Fruit fly (Drosophila melanogaster) whole organism, pupa: ENCODE results near the gene Ir94c.
A peak's percentile ranks its signal among the peaks of the same experiment; 100 is the strongest.

Experiments
- CG10348 ChIP-seq: fragments of 200-800 bp; sonication (Bioruptor generic); IDR thresholded peaks from 2 replicates; pipeline ENCODE4 v1.3.6; 2022; ENCODE audit warnings: missing biosample characterization, missing genetic modification characterization
- CG12605 ChIP-seq: fragments of 200-800 bp; sonication (Bioruptor generic); IDR thresholded peaks from 2 replicates; pipeline ENCODE4 v1.3.6; 2022; ENCODE audit warnings: missing biosample characterization, missing genetic modification characterization
- CG13204 ChIP-seq: fragments of 200-800 bp; sonication (Bioruptor generic); optimal IDR thresholded peaks from 2 replicates; lab custom pipeline; 2018; ENCODE audit warnings: missing biosample characterization, mild to moderate bottlenecking, missing genetic modification characterization, moderate library complexity
- CG14655 ChIP-seq: fragments of 200-800 bp; sonication (Bioruptor generic); optimal IDR thresholded peaks from 3 replicates; lab custom pipeline; 2017; ENCODE audit warnings: mild to moderate bottlenecking, missing biosample characterization, missing genetic modification reagents, missing genetic modification characterization
- CG15710 ChIP-seq: fragments of 200-800 bp; sonication (Bioruptor generic); optimal IDR thresholded peaks from 2 replicates; lab custom pipeline; 2018; ENCODE audit warnings: missing biosample characterization, mild to moderate bottlenecking, missing genetic modification characterization, moderate library complexity
- CG17806 ChIP-seq: fragments of 200-800 bp; sonication (Bioruptor generic); optimal IDR thresholded peaks from 2 replicates; lab custom pipeline; 2018; ENCODE audit warnings: missing biosample characterization, mild to moderate bottlenecking, missing genetic modification characterization, moderate library complexity
- CG32121 ChIP-seq: fragments of 200-800 bp; sonication (Bioruptor generic); IDR thresholded peaks from 2 replicates; pipeline ENCODE4 v1.3.6; 2022; ENCODE audit warnings: missing biosample characterization, missing genetic modification characterization
- CG34367 ChIP-seq: fragments of 200-800 bp; sonication (Bioruptor generic); optimal IDR thresholded peaks from 2 replicates; lab custom pipeline; 2018; ENCODE audit warnings: missing biosample characterization, mild to moderate bottlenecking, missing genetic modification characterization
- CG4496 ChIP-seq: fragments of 200-800 bp; sonication (Bioruptor generic); IDR thresholded peaks from 3 replicates; pipeline ENCODE4 v1.3.6; 2022; ENCODE audit warnings: missing biosample characterization, missing genetic modification characterization
- CG8159 ChIP-seq: fragments of 200-800 bp; sonication (Bioruptor generic); optimal IDR thresholded peaks from 3 replicates; lab custom pipeline; 2018; ENCODE audit warnings: missing biosample characterization, mild to moderate bottlenecking, missing genetic modification characterization, moderate library complexity
- CG8301 ChIP-seq: fragments of 200-800 bp; sonication (Bioruptor generic); optimal IDR thresholded peaks from 2 replicates; lab custom pipeline; 2018; ENCODE audit warnings: missing biosample characterization, mild to moderate bottlenecking, missing genetic modification characterization
- CG9948 ChIP-seq: fragments of 200-800 bp; sonication (Bioruptor generic); optimal IDR thresholded peaks from 2 replicates; lab custom pipeline; 2018; ENCODE audit warnings: missing biosample characterization, mild to moderate bottlenecking, missing genetic modification characterization, moderate library complexity
- D1 ChIP-seq: fragments of 200-800 bp; sonication (Bioruptor generic); optimal IDR thresholded peaks from 2 replicates; lab custom pipeline; 2018; ENCODE audit warnings: missing biosample characterization, mild to moderate bottlenecking, missing genetic modification characterization, moderate library complexity
- EcR ChIP-seq: fragments of 200-800 bp; sonication (Bioruptor generic); optimal IDR thresholded peaks from 3 replicates; lab custom pipeline; 2019; ENCODE audit warnings: missing biosample characterization, missing genetic modification characterization, mild to moderate bottlenecking, moderate library complexity, missing genetic modification reagents
- Ets98B ChIP-seq: fragments of 200-800 bp; sonication (Bioruptor generic); IDR thresholded peaks from 2 replicates; pipeline ENCODE4 v1.3.6; 2022; ENCODE audit warnings: missing biosample characterization, missing genetic modification characterization
- Pif1A ChIP-seq: fragments of 200-800 bp; sonication (Bioruptor generic); optimal IDR thresholded peaks from 3 replicates; lab custom pipeline; 2016; ENCODE audit warnings: missing biosample characterization, missing genetic modification characterization
- Pif1B ChIP-seq: fragments of 200-800 bp; sonication (Bioruptor generic); optimal IDR thresholded peaks from 3 replicates; lab custom pipeline; 2016; ENCODE audit warnings: missing biosample characterization, missing genetic modification characterization
- Snoo ChIP-seq: fragments of 200-800 bp; sonication (Bioruptor generic); optimal IDR thresholded peaks from 3 replicates; lab custom pipeline; 2017; ENCODE audit warnings: missing biosample characterization, mild to moderate bottlenecking, missing genetic modification characterization, inconsistent platforms
- fd96Ca ChIP-seq: fragments of 200-800 bp; sonication (Bioruptor generic); IDR thresholded peaks from 3 replicates; pipeline ENCODE4 v1.3.6; 2022; ENCODE audit warnings: missing biosample characterization, missing genetic modification characterization
- gl ChIP-seq: fragments of 200-800 bp; sonication (Bioruptor generic); optimal IDR thresholded peaks from 2 replicates; lab custom pipeline; 2018; ENCODE audit warnings: missing biosample characterization, mild to moderate bottlenecking, missing genetic modification characterization
- rn ChIP-seq: fragments of 200-800 bp; sonication (Bioruptor generic); IDR thresholded peaks from 2 replicates; pipeline ENCODE4 v1.3.6; 2022; ENCODE audit warnings: missing biosample characterization, missing genetic modification characterization

Gene Ir94c

dm6 chr3R:22119354-22119753 is at the start of gene Ir94c:
Gene Ir94c, minus strand, starts transcription at chr3R:22119454.
- no peak for TF ChIP-seq CG9948
- TF ChIP-seq Pif1A: no peak
- TF ChIP-seq CG14655 (GFP tag; lab: Kevin White, UChicago): no peak
- TF ChIP-seq CG15710: no peak
- no peak for TF ChIP-seq CG10348 (GFP tag; lab: Robert Waterston, UW)

- no peak for TF ChIP-seq Ets98B (GFP tag; lab: Robert Waterston, UW)
- no peak for TF ChIP-seq EcR (GFP tag; lab: Kevin White, UChicago)
- peak; percentile 33 for TF ChIP-seq Pif1A
- no peak for TF ChIP-seq Pif1B (GFP tag; lab: Kevin White, UChicago)
- TF ChIP-seq CG8159 (tag; lab: Kevin White, UChicago): peak; percentile 51
- no peak for TF ChIP-seq CG4496 (GFP tag; lab: Robert Waterston, UW)
- TF ChIP-seq rn: no peak
- peak; percentile 12 for TF ChIP-seq CG9948
- TF ChIP-seq CG12605 (GFP tag; lab: Robert Waterston, UW): no peak
- peak; percentile 23 for TF ChIP-seq CG15710
Measured at dm6 chr3R:22163258-22163805, 44.1 kb upstream of the Ir94c start.

- TF ChIP-seq CG32121: no peak
- TF ChIP-seq CG14655 (GFP tag; lab: Kevin White, UChicago): no peak
- TF ChIP-seq CG8159 (tag; lab: Kevin White, UChicago): no peak
- TF ChIP-seq CG10348 (GFP tag; lab: Robert Waterston, UW): no peak
- TF ChIP-seq CG15710: no peak
- TF ChIP-seq Ets98B (GFP tag; lab: Robert Waterston, UW): no peak
- no peak for TF ChIP-seq CG13204 (GFP tag; lab: Kevin White, UChicago)
- TF ChIP-seq CG8301 (tag; lab: Kevin White, UChicago): no peak
- TF ChIP-seq CG34367 (tag; lab: Kevin White, UChicago): no peak
- TF ChIP-seq Pif1A: no peak
- TF ChIP-seq gl (tag; lab: Kevin White, UChicago): no peak
- TF ChIP-seq Snoo (tag; lab: Kevin White, UChicago): no peak
- no peak for TF ChIP-seq CG17806 (tag; lab: Kevin White, UChicago)
- no peak for TF ChIP-seq CG4496 (GFP tag; lab: Robert Waterston, UW)
- no peak for TF ChIP-seq fd96Ca (GFP tag; lab: Robert Waterston, UW)
- TF ChIP-seq D1: no peak
- TF ChIP-seq CG9948: no peak
- no peak for TF ChIP-seq CG12605 (GFP tag; lab: Robert Waterston, UW)
Measured at dm6 chr3R:22161613-22162409, 42.6 kb upstream of the Ir94c start.

DNA sequence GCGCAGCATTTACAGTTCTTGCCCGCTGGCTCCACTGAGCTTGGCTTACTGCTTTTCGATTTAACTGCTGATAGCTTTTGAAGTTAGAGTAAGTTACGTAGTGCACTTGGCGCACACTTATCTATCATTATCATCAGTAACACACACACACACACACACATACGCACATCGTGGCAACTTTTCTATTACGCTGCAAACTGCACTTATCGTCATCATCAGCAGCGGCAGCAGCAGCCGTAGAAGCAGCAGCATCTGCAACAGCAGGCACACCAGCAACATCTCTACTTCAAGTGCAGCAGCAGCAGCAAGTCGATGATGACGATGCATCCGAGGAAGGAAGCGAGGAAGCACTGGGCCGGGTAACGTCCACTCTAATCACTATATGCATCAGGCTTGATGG is 39.4 kb upstream of the Ir94c start:
- TF ChIP-seq gl (tag; lab: Kevin White, UChicago) (no peak), CG8301 (tag; lab: Kevin White, UChicago) (no peak), CG32121 (no peak), CG17806 (tag; lab: Kevin White, UChicago) (no peak), CG9948 (no peak)

- TF ChIP-seq Ets98B (GFP tag; lab: Robert Waterston, UW) (0 out of 2 replicates have a peak, but pooled peaks have one; percentile 17), CG15710 (peak; percentile 39), CG17806 (tag; lab: Kevin White, UChicago) (peak; percentile 63), CG10348 (GFP tag; lab: Robert Waterston, UW) (no peak), CG8301 (tag; lab: Kevin White, UChicago) (peak; percentile 69), CG14655 (GFP tag; lab: Kevin White, UChicago) (peak; percentile 79), CG4496 (GFP tag; lab: Robert Waterston, UW) (no peak), EcR (GFP tag; lab: Kevin White, UChicago) (no peak), fd96Ca (GFP tag; lab: Robert Waterston, UW) (0 out of 3 replicates have a peak, but pooled peaks have one; percentile 29), CG13204 (GFP tag; lab: Kevin White, UChicago) (no peak), CG34367 (tag; lab: Kevin White, UChicago) (peak; percentile 42), CG12605 (GFP tag; lab: Robert Waterston, UW) (0 out of 2 replicates have a peak, but pooled peaks have one; percentile 19), Pif1A (peak; percentile 51), CG9948 (peak; percentile 63), CG32121 (no peak), CG8159 (tag; lab: Kevin White, UChicago) (peak; percentile 56), D1 (no peak), Snoo (tag; lab: Kevin White, UChicago) (no peak), Pif1B (GFP tag; lab: Kevin White, UChicago) (peak; percentile 12), gl (tag; lab: Kevin White, UChicago) (peak; percentile 3), rn (no peak)
Measured at dm6 chr3R:22158243-22158642, 39.0 kb upstream of the Ir94c start.

dm6 chr3R:22153693-22154092 is 34.4 kb upstream of the Ir94c start:
- TF ChIP-seq CG8159 (tag; lab: Kevin White, UChicago): no peak
- no peak for TF ChIP-seq CG8301 (tag; lab: Kevin White, UChicago)
- TF ChIP-seq CG4496 (GFP tag; lab: Robert Waterston, UW): no peak
- no peak for TF ChIP-seq CG17806 (tag; lab: Kevin White, UChicago)
- no peak for TF ChIP-seq CG34367 (tag; lab: Kevin White, UChicago)
- TF ChIP-seq CG10348 (GFP tag; lab: Robert Waterston, UW): no peak
- no peak for TF ChIP-seq D1
- TF ChIP-seq CG12605 (GFP tag; lab: Robert Waterston, UW): no peak
- TF ChIP-seq fd96Ca (GFP tag; lab: Robert Waterston, UW): no peak
- no peak for TF ChIP-seq rn
- no peak for TF ChIP-seq CG14655 (GFP tag; lab: Kevin White, UChicago)
- TF ChIP-seq Ets98B (GFP tag; lab: Robert Waterston, UW): no peak
- no peak for TF ChIP-seq EcR (GFP tag; lab: Kevin White, UChicago)
- no peak for TF ChIP-seq gl (tag; lab: Kevin White, UChicago)
- no peak for TF ChIP-seq CG32121
- TF ChIP-seq Snoo (tag; lab: Kevin White, UChicago): no peak
- no peak for TF ChIP-seq Pif1A
- TF ChIP-seq, all 21 proteins: peak for 0
